Fruit fly (Drosophila melanogaster) whole organism: Measurements from ENCODE around the gene Prp16.

ENCODE experiments used
- CG8478 ChIP-seq: fragments of >200 bp; optimal IDR thresholded peaks from 2 replicates; lab custom pipeline; 2018; ENCODE audit warnings: inconsistent platforms
- Dll ChIP-seq: fragments of >200 bp; optimal IDR thresholded peaks from 2 replicates; lab custom pipeline; 2017
- EcR ChIP-seq, 2 experiments: fragments of >200 bp; optimal IDR thresholded peaks; 2 replicates each; lab custom pipeline; 2017; ENCODE audit warnings: missing biosample characterization in 2 of 2, missing genetic modification characterization in 2 of 2, missing genetic modification reagents in 2 of 2
- pan ChIP-seq: fragments of >200 bp; optimal IDR thresholded peaks from 2 replicates; lab custom pipeline; 2017
- psq ChIP-seq: fragments of >200 bp; optimal IDR thresholded peaks from 2 replicates; lab custom pipeline; 2017
- usp ChIP-seq: fragments of >200 bp; optimal IDR thresholded peaks from 2 replicates; lab custom pipeline; 2017; ENCODE audit warnings: missing biosample characterization, missing genetic modification characterization, mixed read lengths

dm6 chrX:14173654-14174053 is 27.5 kb upstream of the Prp16 start:
- TF ChIP-seq EcR (GFP tag; optimal IDR thresholded peaks at IDR 0.05; lab: Kevin White, UChicago) (no peak), pan (no peak), Dll (lab: Kevin White, UChicago) (no peak), psq (lab: Kevin White, UChicago) (no peak), CG8478 (lab: Kevin White, UChicago) (no peak), usp (no peak)
